Worm (Caenorhabditis elegans) whole organism, early embryonic: ENCODE results near the gene symk-1.

Experiments used
- B0310.2 ChIP-seq: sonication (generic microtip); optimal IDR thresholded peaks from 2 replicates; lab custom pipeline; 2016; ENCODE audit warnings: mild to moderate bottlenecking, missing genetic modification characterization, missing compliant biosample characterization
- F13C5.2 ChIP-seq: sonication (generic microtip); optimal IDR thresholded peaks from 2 replicates; lab custom pipeline; 2017; ENCODE audit warnings: mild to moderate bottlenecking, missing genetic modification characterization, inconsistent platforms, missing compliant biosample characterization
- aly-1 ChIP-seq: sonication (generic microtip); optimal IDR thresholded peaks from 2 replicates; lab custom pipeline; 2016; ENCODE audit warnings: missing genetic modification characterization, missing compliant biosample characterization
- ama-1 ChIP-seq: fragments of 150-350 bp; optimal IDR thresholded peaks from 2 replicates; lab custom pipeline; 2014
- ceh-13 ChIP-seq: fragments of 200-800 bp; sonication (Bioruptor generic); optimal IDR thresholded peaks from 2 replicates; lab custom pipeline; 2018; ENCODE audit warnings: mild to moderate bottlenecking, missing genetic modification characterization, missing compliant biosample characterization
- ceh-36 ChIP-seq: sonication (generic microtip); optimal IDR thresholded peaks from 2 replicates; lab custom pipeline; 2016; ENCODE audit warnings: missing genetic modification characterization, inconsistent platforms, missing compliant biosample characterization
- ets-7 ChIP-seq: sonication (generic microtip); optimal IDR thresholded peaks from 2 replicates; lab custom pipeline; 2016; ENCODE audit warnings: missing genotype, missing genetic modification characterization, missing compliant biosample characterization
- flt-1 ChIP-seq: fragments of 200-800 bp; sonication (Bioruptor generic); IDR thresholded peaks from 2 replicates; pipeline ENCODE4 v1.3.6; 2022; ENCODE audit warnings: missing genetic modification characterization, missing compliant biosample characterization
- hmbx-1 ChIP-seq: sonication (generic microtip); optimal IDR thresholded peaks from 2 replicates; lab custom pipeline; 2016; ENCODE audit warnings: mild to moderate bottlenecking, missing genetic modification characterization, missing compliant biosample characterization
- hmg-4 ChIP-seq: fragments of 200-800 bp; sonication (Bioruptor generic); optimal IDR thresholded peaks from 2 replicates; lab custom pipeline; 2018; ENCODE audit warnings: mild to moderate bottlenecking, missing genetic modification characterization, missing compliant biosample characterization
- hnd-1 ChIP-seq: sonication (generic microtip); optimal IDR thresholded peaks from 2 replicates; lab custom pipeline; 2016; ENCODE audit warnings: missing genetic modification characterization, missing compliant biosample characterization
- pes-1 ChIP-seq: fragments of 200-800 bp; sonication (Bioruptor generic); IDR thresholded peaks from 2 replicates; pipeline ENCODE4 v1.3.6; 2022; ENCODE audit warnings: missing genetic modification reagents, missing genetic modification characterization, missing compliant biosample characterization
- scrt-1 ChIP-seq: fragments of 200-800 bp; sonication (Bioruptor generic); IDR thresholded peaks from 2 replicates; pipeline ENCODE4 v1.3.6; 2022; ENCODE audit warnings: missing genetic modification characterization, missing compliant biosample characterization
- sea-1 ChIP-seq: fragments of 200-800 bp; sonication (Bioruptor generic); conservative IDR thresholded peaks from 2 replicates; pipeline ENCODE4 v1.3.6; 2022; ENCODE audit warnings: missing genetic modification characterization, missing compliant biosample characterization
- tbx-11 ChIP-seq: fragments of 200-800 bp; sonication (Bioruptor generic); IDR thresholded peaks from 2 replicates; pipeline ENCODE4 v1.3.6; 2022; ENCODE audit warnings: missing genetic modification characterization, missing compliant biosample characterization
- tbx-37 ChIP-seq: fragments of 200-800 bp; sonication (Bioruptor generic); conservative IDR thresholded peaks from 2 replicates; pipeline ENCODE4 v1.3.6; 2022; ENCODE audit warnings: missing genetic modification reagents, missing genetic modification characterization, missing compliant biosample characterization
- tra-4 ChIP-seq: sonication (generic microtip); optimal IDR thresholded peaks from 2 replicates; lab custom pipeline; 2017; ENCODE audit warnings: missing genetic modification characterization, missing compliant biosample characterization

symk-1 gene

ce11 chrV:8536213-8536612, 33.9 kb upstream of the symk-1 start, which contains the start of gene his-39:
TSS of gene his-39 (plus strand) at chrV:8536513.
- no peak for TF ChIP-seq sea-1 (GFP tag; lab: Robert Waterston, UW)
- TF ChIP-seq hnd-1 (tag; lab: Kevin White, UChicago) = no peak
- no peak for TF ChIP-seq hmg-4 (GFP tag; lab: Kevin White, UChicago)
- no peak for TF ChIP-seq B0310.2 (tag; lab: Kevin White, UChicago)
- TF ChIP-seq tbx-37 = no peak
- TF ChIP-seq scrt-1 (GFP tag; lab: Robert Waterston, UW) = no peak
- TF ChIP-seq flt-1 (GFP tag; lab: Robert Waterston, UW) = no peak
- no peak for TF ChIP-seq tra-4 (tag; lab: Kevin White, UChicago)
- TF ChIP-seq tbx-11 = no peak
- TF ChIP-seq F13C5.2 = no peak
- TF ChIP-seq ets-7 (tag; lab: Kevin White, UChicago) = no peak
- TF ChIP-seq ceh-36 (tag; lab: Kevin White, UChicago) = no peak

- TF ChIP-seq ama-1 (lab: Kevin White, UChicago) (no peak), tra-4 (tag; lab: Kevin White, UChicago) (no peak), F13C5.2 (no peak), ceh-13 (GFP tag; lab: Kevin White, UChicago) (no peak)
These were observed 33.1 kb upstream of the symk-1 start, which contains the start of gene otpl-4 for ce11 chrV:8537031-8537430. TSS of gene otpl-4 (plus strand) at chrV:8537331.

ce11 chrV:8545531-8546224, 24.4 kb upstream of the symk-1 start, which contains the start of the genes slc-17.8 and asns-1:
TSS of gene slc-17.8 (minus strand) at chrV:8545581.
TSS of gene asns-1 (plus strand) at chrV:8546174.
- TF ChIP-seq scrt-1 (GFP tag; lab: Robert Waterston, UW) = no peak
- TF ChIP-seq ceh-36 (tag; lab: Kevin White, UChicago) = no peak
- no peak for TF ChIP-seq ama-1 (lab: Kevin White, UChicago)
- no peak for TF ChIP-seq B0310.2 (tag; lab: Kevin White, UChicago)
- no peak for TF ChIP-seq hnd-1 (tag; lab: Kevin White, UChicago)
- no peak for TF ChIP-seq flt-1 (GFP tag; lab: Robert Waterston, UW)
- no peak for TF ChIP-seq ets-7 (tag; lab: Kevin White, UChicago)
- no peak for TF ChIP-seq tbx-37
- TF ChIP-seq hmbx-1 = no peak
- TF ChIP-seq ceh-13 (GFP tag; lab: Kevin White, UChicago) = no peak
- TF ChIP-seq hmg-4 (GFP tag; lab: Kevin White, UChicago) = no peak
- TF ChIP-seq tra-4 (tag; lab: Kevin White, UChicago) = no peak
- TF ChIP-seq aly-1 (tag; lab: Kevin White, UChicago) = no peak
- no peak for TF ChIP-seq sea-1 (GFP tag; lab: Robert Waterston, UW)
- no peak for TF ChIP-seq F13C5.2
- no peak for TF ChIP-seq pes-1 (GFP tag; lab: Robert Waterston, UW)
- no peak for TF ChIP-seq tbx-11

ce11 chrV:8548989-8549388, 21.1 kb upstream of the symk-1 start, which contains the start of gene stdh-4:
TSS of gene stdh-4 (plus strand) at chrV:8549289.
- TF ChIP-seq B0310.2 (tag; lab: Kevin White, UChicago) (no peak), sea-1 (GFP tag; lab: Robert Waterston, UW) (no peak), ama-1 (lab: Kevin White, UChicago) (no peak), aly-1 (tag; lab: Kevin White, UChicago) (no peak), scrt-1 (GFP tag; lab: Robert Waterston, UW) (no peak), hnd-1 (tag; lab: Kevin White, UChicago) (no peak), ceh-13 (GFP tag; lab: Kevin White, UChicago) (no peak), hmbx-1 (no peak), tbx-11 (no peak), pes-1 (GFP tag; lab: Robert Waterston, UW) (no peak), tra-4 (tag; lab: Kevin White, UChicago) (no peak), ceh-36 (tag; lab: Kevin White, UChicago) (no peak), F13C5.2 (no peak), tbx-37 (no peak), flt-1 (GFP tag; lab: Robert Waterston, UW) (no peak), hmg-4 (GFP tag; lab: Kevin White, UChicago) (no peak), ets-7 (tag; lab: Kevin White, UChicago) (no peak)

- TF ChIP-seq tbx-11 (no peak), pes-1 (GFP tag; lab: Robert Waterston, UW) (no peak)
These were observed 17.7 kb upstream of the symk-1 start, which contains the start of gene acr-15 for ce11 chrV:8552460-8552859. TSS of gene acr-15 (plus strand) at chrV:8552695.

ce11 chrV:8555955-8556354, 14.2 kb upstream of the symk-1 start:
- TF ChIP-seq tbx-37 (no peak), ama-1 (lab: Kevin White, UChicago) (no peak), ceh-36 (tag; lab: Kevin White, UChicago) (no peak), hmbx-1 (no peak), aly-1 (tag; lab: Kevin White, UChicago) (no peak), hmg-4 (GFP tag; lab: Kevin White, UChicago) (no peak), hnd-1 (tag; lab: Kevin White, UChicago) (no peak), scrt-1 (GFP tag; lab: Robert Waterston, UW) (no peak), tbx-11 (no peak), F13C5.2 (no peak), ceh-13 (GFP tag; lab: Kevin White, UChicago) (no peak), pes-1 (GFP tag; lab: Robert Waterston, UW) (no peak), ets-7 (tag; lab: Kevin White, UChicago) (no peak), B0310.2 (tag; lab: Kevin White, UChicago) (no peak), flt-1 (GFP tag; lab: Robert Waterston, UW) (no peak), sea-1 (GFP tag; lab: Robert Waterston, UW) (no peak), tra-4 (tag; lab: Kevin White, UChicago) (no peak)

ce11 chrV:8560916-8561315, 9.2 kb upstream of the symk-1 start, which contains the start of gene acr-16:
TSS of gene acr-16 (plus strand) at chrV:8561216.
- TF ChIP-seq ama-1 (lab: Kevin White, UChicago) (no peak), ets-7 (tag; lab: Kevin White, UChicago) (no peak), tra-4 (tag; lab: Kevin White, UChicago) (no peak), hnd-1 (tag; lab: Kevin White, UChicago) (no peak), hmg-4 (GFP tag; lab: Kevin White, UChicago) (no peak), scrt-1 (GFP tag; lab: Robert Waterston, UW) (no peak), ceh-13 (GFP tag; lab: Kevin White, UChicago) (no peak), B0310.2 (tag; lab: Kevin White, UChicago) (no peak), tbx-11 (no peak), ceh-36 (tag; lab: Kevin White, UChicago) (no peak), sea-1 (GFP tag; lab: Robert Waterston, UW) (no peak), F13C5.2 (no peak), flt-1 (GFP tag; lab: Robert Waterston, UW) (no peak), hmbx-1 (no peak), tbx-37 (no peak), aly-1 (tag; lab: Kevin White, UChicago) (no peak), pes-1 (GFP tag; lab: Robert Waterston, UW) (no peak)
